Worm (Caenorhabditis elegans) whole organism, young adult: Measurements from ENCODE around the gene epg-4.
A peak's percentile ranks its signal among the peaks of the same experiment; 100 is the strongest.

Source experiments
- B0035.1 ChIP-seq: sonication (generic microtip); optimal IDR thresholded peaks from 2 replicates; lab custom pipeline; 2016; ENCODE audit warnings: missing genetic modification characterization, mild to moderate bottlenecking, missing compliant biosample characterization, missing genotype, missing genetic modification reagents
- F52B5.7 ChIP-seq: sonication (generic microtip); optimal IDR thresholded peaks from 2 replicates; lab custom pipeline; 2016; ENCODE audit warnings: mild to moderate bottlenecking, missing genetic modification characterization, missing compliant biosample characterization
- F55B11.4 ChIP-seq: sonication (generic microtip); optimal IDR thresholded peaks from 2 replicates; lab custom pipeline; 2016; ENCODE audit warnings: missing compliant biosample characterization, missing genetic modification characterization, borderline replicate concordance; ENCODE audit not compliant: insufficient read depth
- F57C9.4 ChIP-seq: sonication (generic microtip); optimal IDR thresholded peaks from 2 replicates; lab custom pipeline; 2017; ENCODE audit warnings: mild to moderate bottlenecking, missing genetic modification characterization, missing compliant biosample characterization
- K11D2.4 ChIP-seq: fragments of 200-800 bp; sonication (Bioruptor generic); IDR thresholded peaks from 2 replicates; pipeline ENCODE4 v1.3.6; 2022; ENCODE audit warnings: missing genetic modification reagents, missing genetic modification characterization, missing compliant biosample characterization
- K12H6.12 ChIP-seq: fragments of 200-800 bp; sonication (Bioruptor generic); optimal IDR thresholded peaks from 2 replicates; lab custom pipeline; 2018; ENCODE audit warnings: mild to moderate bottlenecking, missing genetic modification characterization, missing compliant biosample characterization
- T26A5.8 ChIP-seq: sonication (generic microtip); optimal IDR thresholded peaks from 2 replicates; lab custom pipeline; 2016; ENCODE audit warnings: missing genetic modification characterization, missing compliant biosample characterization
- Y67H2A.10 ChIP-seq: fragments of 200-800 bp; sonication (Bioruptor generic); conservative IDR thresholded peaks from 2 replicates; pipeline ENCODE4 v1.3.6; 2022; ENCODE audit warnings: missing genetic modification reagents, missing genetic modification characterization, missing compliant biosample characterization
- Y79H2A.3 ChIP-seq: fragments of 200-800 bp; sonication (Bioruptor generic); conservative IDR thresholded peaks from 2 replicates; pipeline ENCODE4 v1.3.6; 2022; ENCODE audit warnings: missing genetic modification reagents, missing genetic modification characterization, missing compliant biosample characterization
- ZK185.1 ChIP-seq: sonication (generic microtip); optimal IDR thresholded peaks from 2 replicates; lab custom pipeline; 2016; ENCODE audit warnings: mild to moderate bottlenecking, missing genetic modification characterization, missing compliant biosample characterization; ENCODE audit not compliant: poor library complexity, severe bottlenecking
- aptf-3 ChIP-seq: fragments of 200-800 bp; sonication (Bioruptor generic); IDR thresholded peaks from 2 replicates; pipeline ENCODE4 v1.3.6; 2022; ENCODE audit warnings: missing genetic modification characterization, missing compliant biosample characterization
- attf-3 ChIP-seq: fragments of 200-800 bp; sonication (Bioruptor generic); conservative IDR thresholded peaks from 2 replicates; pipeline ENCODE4 v1.3.6; 2022; ENCODE audit warnings: missing genetic modification reagents, missing genetic modification characterization, missing compliant biosample characterization
- attf-5 ChIP-seq: fragments of 200-800 bp; sonication (Bioruptor generic); optimal IDR thresholded peaks from 2 replicates; lab custom pipeline; 2018; ENCODE audit warnings: mild to moderate bottlenecking, missing genetic modification characterization, missing compliant biosample characterization
- attf-6 ChIP-seq: fragments of 200-800 bp; sonication (Bioruptor generic); IDR thresholded peaks from 2 replicates; pipeline ENCODE4 v1.3.6; 2022; ENCODE audit warnings: missing genetic modification reagents, missing genetic modification characterization, missing compliant biosample characterization
- cebp-1 ChIP-seq, 2 experiments: fragments of 200-800 bp in 1 of 2; sonication (Bioruptor generic) in 1 of 2; sonication (generic microtip) in 1 of 2; IDR thresholded peaks in 1 of 2; optimal IDR thresholded peaks in 1 of 2; 2 replicates each; pipeline versions ENCODE4 v1.3.6 to Lab custom; 2017 to 2022; ENCODE audit warnings: missing compliant biosample characterization in 2 of 2, missing genetic modification characterization in 2 of 2, mild to moderate bottlenecking in 1 of 2, missing genetic modification reagents in 1 of 2, moderate library complexity in 1 of 2
- cebp-2 ChIP-seq: fragments of 200-800 bp; sonication (Bioruptor generic); IDR thresholded peaks from 2 replicates; pipeline ENCODE4 v1.3.6; 2022; ENCODE audit warnings: missing genetic modification characterization, missing compliant biosample characterization
- ceh-100 ChIP-seq: fragments of 200-800 bp; sonication (Bioruptor generic); IDR thresholded peaks from 2 replicates; pipeline ENCODE4 v1.3.6; 2022; ENCODE audit warnings: missing genetic modification reagents, missing genetic modification characterization, missing compliant biosample characterization
- ceh-40 ChIP-seq: fragments of 200-800 bp; sonication (Bioruptor generic); IDR thresholded peaks from 2 replicates; pipeline ENCODE4 v1.3.6; 2022; ENCODE audit warnings: missing genetic modification characterization, missing compliant biosample characterization
- ceh-91 ChIP-seq: fragments of 200-800 bp; sonication (Bioruptor generic); IDR thresholded peaks from 2 replicates; pipeline ENCODE4 v1.3.6; 2022; ENCODE audit warnings: missing genetic modification reagents, missing genetic modification characterization, missing compliant biosample characterization
- dox-1 ChIP-seq: fragments of 200-800 bp; sonication (Bioruptor generic); IDR thresholded peaks from 2 replicates; pipeline ENCODE4 v1.3.6; 2022; ENCODE audit warnings: missing genetic modification reagents, missing genetic modification characterization, missing compliant biosample characterization
- dpff-1 ChIP-seq: sonication (generic microtip); optimal IDR thresholded peaks from 2 replicates; lab custom pipeline; 2017; ENCODE audit warnings: mild to moderate bottlenecking, missing genetic modification characterization, missing compliant biosample characterization
- dpl-1 ChIP-seq: fragments of 150-350 bp; optimal IDR thresholded peaks from 2 replicates; lab custom pipeline; 2014; ENCODE audit warnings: missing biosample characterization, missing genetic modification reagents, missing genetic modification characterization
- egl-18 ChIP-seq: fragments of 200-800 bp; sonication (Bioruptor generic); IDR thresholded peaks from 2 replicates; pipeline ENCODE4 v1.3.6; 2022; ENCODE audit warnings: missing genetic modification reagents, missing genetic modification characterization, missing compliant biosample characterization
- egl-44 ChIP-seq: fragments of 200-800 bp; sonication (Bioruptor generic); IDR thresholded peaks from 2 replicates; pipeline ENCODE4 v1.3.6; 2022; ENCODE audit warnings: missing genetic modification reagents, missing genetic modification characterization, missing compliant biosample characterization
- ekl-4 ChIP-seq: fragments of 200-800 bp; sonication (Bioruptor generic); IDR thresholded peaks from 2 replicates; pipeline ENCODE4 v1.3.6; 2022; ENCODE audit warnings: missing genetic modification reagents, missing genetic modification characterization, missing compliant biosample characterization
- hlh-12 ChIP-seq: sonication (generic microtip); optimal IDR thresholded peaks from 2 replicates; lab custom pipeline; 2016; ENCODE audit warnings: missing genetic modification characterization, missing compliant biosample characterization
- hmg-1.2 ChIP-seq: fragments of 200-800 bp; sonication (Bioruptor generic); IDR thresholded peaks from 2 replicates; pipeline ENCODE4 v1.3.6; 2022; ENCODE audit warnings: missing genetic modification reagents, missing genetic modification characterization, missing compliant biosample characterization
- hsf-1 ChIP-seq: fragments of 200-800 bp; sonication (Bioruptor generic); IDR thresholded peaks from 2 replicates; pipeline ENCODE4 v1.3.6; 2022; ENCODE audit warnings: missing genetic modification reagents, missing genetic modification characterization, missing compliant biosample characterization
- let-526 ChIP-seq: fragments of 200-800 bp; sonication (Bioruptor generic); IDR thresholded peaks from 2 replicates; pipeline ENCODE4 v1.3.6; 2022; ENCODE audit warnings: missing genetic modification reagents, missing genetic modification characterization, missing compliant biosample characterization
- lin-35 ChIP-seq, 3 experiments: fragments of 150-350 bp in 2 of 3; sonication (generic microtip) in 1 of 3; optimal IDR thresholded peaks; 2 replicates each; lab custom pipeline; 2014 to 2018; ENCODE audit warnings: missing biosample characterization in 3 of 3, missing genetic modification characterization in 3 of 3, missing genetic modification reagents in 3 of 3
- lin-40 ChIP-seq: sonication (generic microtip); optimal IDR thresholded peaks from 2 replicates; lab custom pipeline; 2016; ENCODE audit warnings: missing genetic modification characterization, mild to moderate bottlenecking, missing compliant biosample characterization, missing genotype, missing genetic modification reagents
- lir-1 ChIP-seq: fragments of 200-800 bp; sonication (Bioruptor generic); conservative IDR thresholded peaks from 2 replicates; pipeline ENCODE4 v1.3.6; 2022; ENCODE audit warnings: missing genetic modification reagents, missing genetic modification characterization, missing compliant biosample characterization
- lsy-27 ChIP-seq: sonication (generic microtip); optimal IDR thresholded peaks from 2 replicates; lab custom pipeline; 2017; ENCODE audit warnings: missing genetic modification characterization, mild to moderate bottlenecking, missing compliant biosample characterization, antibody characterized with exemption, missing genotype, borderline replicate concordance; ENCODE audit not compliant: insufficient read depth
- madf-10 ChIP-seq: sonication (generic microtip); optimal IDR thresholded peaks from 2 replicates; lab custom pipeline; 2016; ENCODE audit warnings: mild to moderate bottlenecking, missing genetic modification characterization, missing compliant biosample characterization
- madf-8 ChIP-seq: fragments of 200-800 bp; sonication (Bioruptor generic); conservative IDR thresholded peaks from 2 replicates; pipeline ENCODE4 v1.3.6; 2022; ENCODE audit warnings: missing genetic modification reagents, missing genetic modification characterization, missing compliant biosample characterization
- mel-28 ChIP-seq: sonication (generic microtip); optimal IDR thresholded peaks from 2 replicates; lab custom pipeline; 2016; ENCODE audit warnings: borderline replicate concordance, mild to moderate bottlenecking, missing genetic modification characterization, missing compliant biosample characterization
- mes-4 ChIP-seq: sonication (generic microtip); optimal IDR thresholded peaks from 2 replicates; lab custom pipeline; 2016; ENCODE audit warnings: missing genotype, missing genetic modification characterization, missing compliant biosample characterization
- nhr-179 ChIP-seq: sonication (generic microtip); optimal IDR thresholded peaks from 2 replicates; lab custom pipeline; 2016; ENCODE audit warnings: mild to moderate bottlenecking, missing genetic modification characterization, missing compliant biosample characterization
- nhr-27 ChIP-seq: fragments of 200-800 bp; sonication (Bioruptor generic); optimal IDR thresholded peaks from 2 replicates; lab custom pipeline; 2018; ENCODE audit warnings: mild to moderate bottlenecking, missing genetic modification characterization, moderate library complexity, missing compliant biosample characterization
- pbrm-1 ChIP-seq: fragments of 200-800 bp; sonication (Bioruptor generic); IDR thresholded peaks from 2 replicates; pipeline ENCODE4 v1.3.6; 2022; ENCODE audit warnings: missing genetic modification reagents, missing genetic modification characterization, missing compliant biosample characterization
- sdz-38 ChIP-seq: sonication (generic microtip); optimal IDR thresholded peaks from 2 replicates; lab custom pipeline; 2016; ENCODE audit warnings: missing genotype, missing genetic modification characterization, missing compliant biosample characterization
- snpc-3.4 ChIP-seq: sonication (generic microtip); optimal IDR thresholded peaks from 2 replicates; lab custom pipeline; 2017; ENCODE audit warnings: missing genetic modification characterization, mild to moderate bottlenecking, missing compliant biosample characterization, antibody characterized with exemption, moderate library complexity, missing genotype, missing genetic modification reagents
- snpc-4 ChIP-seq, 5 experiments: fragments of 150-350 bp in 1 of 5; sonication (generic microtip) in 4 of 5; optimal IDR thresholded peaks; 2 replicates each; lab custom pipeline; 2014 to 2018; ENCODE audit warnings: missing genetic modification characterization in 5 of 5, missing biosample characterization in 3 of 5, antibody characterized with exemption in 2 of 5, mild to moderate bottlenecking in 2 of 5, missing compliant biosample characterization in 2 of 5, missing genotype in 2 of 5, moderate library complexity in 2 of 5, missing genetic modification reagents in 1 of 5
- sptf-2 ChIP-seq: fragments of 200-800 bp; sonication (Bioruptor generic); optimal IDR thresholded peaks from 2 replicates; lab custom pipeline; 2018; ENCODE audit warnings: mild to moderate bottlenecking, missing genetic modification characterization, missing compliant biosample characterization
- tbx-9 ChIP-seq: sonication (generic microtip); optimal IDR thresholded peaks from 2 replicates; lab custom pipeline; 2016; ENCODE audit warnings: borderline replicate concordance, missing genetic modification characterization, inconsistent platforms, missing compliant biosample characterization
- unc-62 ChIP-seq: fragments of 150-350 bp; optimal IDR thresholded peaks from 2 replicates; lab custom pipeline; 2014; ENCODE audit warnings: missing biosample characterization, missing genetic modification reagents, missing genetic modification characterization
- ztf-22 ChIP-seq: fragments of 200-800 bp; sonication (Bioruptor generic); optimal IDR thresholded peaks from 2 replicates; lab custom pipeline; 2018; ENCODE audit warnings: mild to moderate bottlenecking, missing genetic modification characterization, moderate library complexity, missing compliant biosample characterization

The epg-4 gene

DNA sequence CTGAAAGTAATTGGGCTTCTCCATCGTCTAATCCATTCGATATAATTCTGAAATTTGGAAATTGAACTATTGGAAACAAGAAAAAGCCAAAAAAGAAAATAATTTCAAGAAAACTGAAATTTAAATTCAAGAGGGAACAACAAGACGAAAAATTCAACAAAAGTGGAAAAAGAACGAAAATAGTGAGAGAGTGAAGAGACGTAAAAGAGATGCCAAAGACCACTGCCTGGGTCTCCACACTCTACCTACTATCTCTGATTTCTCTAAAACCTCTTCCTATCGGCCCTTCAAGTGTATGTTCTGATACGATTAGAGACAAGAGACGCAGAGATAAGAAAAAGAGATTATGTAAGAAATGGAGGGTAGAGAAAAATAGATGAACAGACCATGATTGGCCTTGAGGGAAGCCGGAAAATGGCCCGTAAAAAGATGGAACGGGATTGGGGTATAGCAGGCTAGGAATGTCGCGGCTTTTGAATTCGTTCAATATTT is 28.2 kb upstream of the epg-4 start, which contains the start of gene ogt-1 (continued):
- TF ChIP-seq ceh-91 (no peak), lin-35 (GFP tag; optimal IDR thresholded peaks at IDR 0.05; lab: Kevin White, UChicago) (peak in 1 of 3 experiments; percentile 71), cebp-1 (GFP tag; IDR thresholded peaks at IDR 0.05; lab: Robert Waterston, UW) (no peak), cebp-1 (tag; optimal IDR thresholded peaks at IDR 0.05; lab: Kevin White, UChicago) (peak; percentile 67), dpff-1 (tag; lab: Kevin White, UChicago) (no peak), ceh-100 (GFP tag; lab: Robert Waterston, UW) (no peak), egl-18 (no peak), attf-6 (no peak), T26A5.8 (tag; lab: Kevin White, UChicago) (no peak), K12H6.12 (peak; percentile 63), snpc-3.4 (tag; lab: Kevin White, UChicago) (peak; percentile 64), tbx-9 (no peak), aptf-3 (GFP tag; lab: Robert Waterston, UW) (no peak), pbrm-1 (peak; percentile 42; the same call in 1 of the 2 replicates), mes-4 (no peak), ztf-22 (no peak), attf-5 (peak; percentile 44), mel-28 (tag; lab: Kevin White, UChicago) (no peak), egl-44 (GFP tag; lab: Robert Waterston, UW) (no peak), lir-1 (GFP tag; lab: Robert Waterston, UW) (no peak), let-526 (GFP tag; lab: Robert Waterston, UW) (no peak), dox-1 (GFP tag; lab: Robert Waterston, UW) (peak; percentile 65), ceh-40 (GFP tag; lab: Robert Waterston, UW) (no peak), B0035.1 (tag; lab: Kevin White, UChicago) (no peak), snpc-4 (GFP tag; optimal IDR thresholded peaks at IDR 0.05; lab: Kevin White, UChicago) (no peak), snpc-4 (tag; optimal IDR thresholded peaks at IDR 0.05; lab: Kevin White, UChicago) (peak in 2 of 4 experiments; percentile 56 to 69), attf-3 (no peak), nhr-179 (tag; lab: Kevin White, UChicago) (no peak), K11D2.4 (GFP tag; lab: Robert Waterston, UW) (peak; percentile 58; the same call in 1 of the 2 replicates), Y79H2A.3 (GFP tag; lab: Robert Waterston, UW) (no peak), hlh-12 (tag; lab: Kevin White, UChicago) (no peak), ZK185.1 (tag; lab: Kevin White, UChicago) (peak; percentile 32), madf-10 (peak; percentile 5), dpl-1 (no peak), Y67H2A.10 (GFP tag; lab: Robert Waterston, UW) (no peak), sptf-2 (GFP tag; lab: Kevin White, UChicago) (no peak), F52B5.7 (tag; lab: Kevin White, UChicago) (no peak), F55B11.4 (no peak), lin-40 (tag; lab: Kevin White, UChicago) (peak; percentile 84), hmg-1.2 (peak; percentile 89), nhr-27 (no peak), hsf-1 (GFP tag; lab: Robert Waterston, UW) (0 out of 2 replicates have a peak, but pooled peaks have one; percentile 6), lsy-27 (tag; lab: Kevin White, UChicago) (no peak), cebp-2 (GFP tag; lab: Robert Waterston, UW) (no peak), F57C9.4 (tag; lab: Kevin White, UChicago) (no peak), sdz-38 (no peak), ekl-4 (GFP tag; lab: Robert Waterston, UW) (peak; percentile 69), unc-62 (GFP tag; lab: Kevin White, UChicago) (peak; percentile 28), madf-8 (GFP tag; lab: Robert Waterston, UW) (no peak)
